Worm (Caenorhabditis elegans) whole organism, midembryonic: ENCODE results near the gene igdb-3.

Experiments used
- T22C8.4 ChIP-seq: fragments of 200-800 bp; sonication (Bioruptor generic); IDR thresholded peaks from 2 replicates; pipeline ENCODE4 v1.3.6; 2022; ENCODE audit warnings: missing genetic modification characterization, missing compliant biosample characterization
- cog-1 ChIP-seq: sonication (generic microtip); optimal IDR thresholded peaks from 2 replicates; lab custom pipeline; 2016; ENCODE audit warnings: missing genetic modification characterization, missing compliant biosample characterization
- flt-1 ChIP-seq: fragments of 200-800 bp; sonication (Bioruptor generic); IDR thresholded peaks from 2 replicates; pipeline ENCODE4 v1.3.6; 2022; ENCODE audit warnings: missing genetic modification characterization, missing compliant biosample characterization
- klf-2 ChIP-seq: fragments of 200-800 bp; sonication (Bioruptor generic); conservative IDR thresholded peaks from 2 replicates; pipeline ENCODE4 v1.3.6; 2022; ENCODE audit warnings: missing genetic modification reagents, missing genetic modification characterization, missing compliant biosample characterization
- med-1 ChIP-seq: sonication (generic microtip); optimal IDR thresholded peaks from 2 replicates; lab custom pipeline; 2017; ENCODE audit warnings: missing genetic modification characterization, mild to moderate bottlenecking, missing compliant biosample characterization, antibody characterized with exemption, missing genetic modification reagents; ENCODE audit not compliant: insufficient read depth
- ref-1 ChIP-seq: fragments of 200-800 bp; sonication (Bioruptor generic); conservative IDR thresholded peaks from 2 replicates; pipeline ENCODE4 v1.3.6; 2022; ENCODE audit warnings: missing genetic modification reagents, missing genetic modification characterization, missing compliant biosample characterization
- tab-1 ChIP-seq: fragments of 200-800 bp; sonication (Bioruptor generic); IDR thresholded peaks from 2 replicates; pipeline ENCODE4 v1.3.6; 2022; ENCODE audit warnings: missing genetic modification characterization, missing compliant biosample characterization
- ztf-23 ChIP-seq: fragments of 200-800 bp; sonication (Bioruptor generic); IDR thresholded peaks from 2 replicates; pipeline ENCODE4 v1.3.6; 2022; ENCODE audit warnings: missing genetic modification reagents, missing genetic modification characterization, missing compliant biosample characterization
- ztf-29 ChIP-seq: fragments of 200-800 bp; sonication (Bioruptor generic); IDR thresholded peaks from 2 replicates; pipeline ENCODE4 v1.3.6; 2022; ENCODE audit warnings: missing genetic modification reagents, missing genetic modification characterization, missing compliant biosample characterization

The igdb-3 gene

DNA sequence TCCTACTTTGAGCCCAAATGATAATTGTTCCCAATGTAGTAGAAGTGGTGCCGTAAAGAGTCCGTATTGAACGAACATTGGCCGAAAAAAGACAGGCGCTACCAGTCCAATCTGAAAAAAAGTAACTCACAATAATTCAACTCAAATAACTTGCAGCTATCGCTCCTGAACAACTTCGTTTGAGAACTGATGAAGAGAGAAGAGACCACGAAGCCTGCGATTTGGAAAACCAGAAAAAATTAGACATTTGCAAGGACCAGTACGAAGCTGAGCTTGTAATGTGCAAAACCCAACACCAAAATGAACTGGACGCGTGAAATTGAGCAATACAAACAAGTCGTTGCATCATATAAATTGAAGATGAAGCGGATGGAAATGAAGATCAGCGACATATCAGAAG, 10.8 kb upstream of the igdb-3 start, which contains the start of gene C03B1.1:
C03B1.1 (plus strand) TSS at position 301 of the 400 bp plus-strand sequence.
- TF ChIP-seq flt-1 (GFP tag; lab: Robert Waterston, UW), result no peak
- TF ChIP-seq klf-2 (GFP tag; lab: Robert Waterston, UW), result no peak
- TF ChIP-seq med-1 (GFP tag; lab: Kevin White, UChicago), result no peak
- no peak for TF ChIP-seq ztf-29
- no peak for TF ChIP-seq ztf-23 (GFP tag; lab: Robert Waterston, UW)
- no peak for TF ChIP-seq tab-1
- TF ChIP-seq T22C8.4 (GFP tag; lab: Robert Waterston, UW), result no peak
- TF ChIP-seq cog-1 (tag; lab: Kevin White, UChicago), result no peak
- TF ChIP-seq ref-1 (GFP tag; lab: Robert Waterston, UW), result no peak

ce11 chrX:6377634-6378288, 7.5 kb upstream of the igdb-3 start, which contains the start of gene lmp-1:
lmp-1 (minus strand) TSS chrX:6377684.
- TF ChIP-seq tab-1, result no peak
- no peak for TF ChIP-seq ref-1 (GFP tag; lab: Robert Waterston, UW)
- no peak for TF ChIP-seq T22C8.4 (GFP tag; lab: Robert Waterston, UW)
- TF ChIP-seq med-1 (GFP tag; lab: Kevin White, UChicago), result no peak
- TF ChIP-seq klf-2 (GFP tag; lab: Robert Waterston, UW), result no peak
- TF ChIP-seq ztf-29, result no peak
- no peak for TF ChIP-seq ztf-23 (GFP tag; lab: Robert Waterston, UW)
- TF ChIP-seq flt-1 (GFP tag; lab: Robert Waterston, UW), result no peak
- TF ChIP-seq cog-1 (tag; lab: Kevin White, UChicago), result no peak

ce11 chrX:6378363-6378762, 6.9 kb upstream of the igdb-3 start:
- TF ChIP-seq T22C8.4 (GFP tag; lab: Robert Waterston, UW) (no peak), ztf-23 (GFP tag; lab: Robert Waterston, UW) (0 out of 2 replicates have a peak, but pooled peaks have one; percentile 27), cog-1 (tag; lab: Kevin White, UChicago) (peak; percentile 67), flt-1 (GFP tag; lab: Robert Waterston, UW) (peak; percentile 75), klf-2 (GFP tag; lab: Robert Waterston, UW) (no peak), ref-1 (GFP tag; lab: Robert Waterston, UW) (no peak), med-1 (GFP tag; lab: Kevin White, UChicago) (no peak), ztf-29 (no peak), tab-1 (peak; percentile 37; the same call in 1 of the 2 replicates)

ce11 chrX:6382930-6383329, 2.4 kb upstream of the igdb-3 start:
- TF ChIP-seq tab-1, result no peak
- no peak for TF ChIP-seq ztf-29
- TF ChIP-seq med-1 (GFP tag; lab: Kevin White, UChicago), result no peak
- no peak for TF ChIP-seq ref-1 (GFP tag; lab: Robert Waterston, UW)
- TF ChIP-seq T22C8.4 (GFP tag; lab: Robert Waterston, UW), result no peak
- no peak for TF ChIP-seq ztf-23 (GFP tag; lab: Robert Waterston, UW)
- no peak for TF ChIP-seq flt-1 (GFP tag; lab: Robert Waterston, UW)
- no peak for TF ChIP-seq klf-2 (GFP tag; lab: Robert Waterston, UW)
- no peak for TF ChIP-seq cog-1 (tag; lab: Kevin White, UChicago)

DNA sequence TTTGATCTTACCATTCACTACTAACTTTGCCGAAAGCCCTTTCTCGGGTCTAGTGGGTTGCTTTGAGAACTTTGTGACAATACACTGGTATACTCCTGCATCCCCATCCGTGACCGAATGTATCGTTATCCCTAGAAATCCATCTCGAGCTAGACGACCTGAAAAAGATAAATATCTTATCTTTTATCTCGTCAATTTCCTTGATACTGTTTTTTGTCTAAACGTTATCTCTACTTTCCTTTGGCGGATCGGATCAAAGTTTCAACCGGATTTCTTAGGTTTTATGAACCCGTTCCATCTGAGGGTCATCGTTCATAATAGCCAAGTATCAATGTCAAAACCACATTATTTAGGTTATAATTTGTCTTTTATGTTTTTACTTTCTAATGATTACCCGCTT, 748 bp upstream of the igdb-3 start:
- TF ChIP-seq med-1 (GFP tag; lab: Kevin White, UChicago) (no peak), cog-1 (tag; lab: Kevin White, UChicago) (no peak), ref-1 (GFP tag; lab: Robert Waterston, UW) (no peak), flt-1 (GFP tag; lab: Robert Waterston, UW) (no peak), ztf-29 (no peak), tab-1 (no peak), klf-2 (GFP tag; lab: Robert Waterston, UW) (no peak), T22C8.4 (GFP tag; lab: Robert Waterston, UW) (no peak), ztf-23 (GFP tag; lab: Robert Waterston, UW) (no peak)

- TF ChIP-seq flt-1 (GFP tag; lab: Robert Waterston, UW) (no peak), klf-2 (GFP tag; lab: Robert Waterston, UW) (no peak), ref-1 (GFP tag; lab: Robert Waterston, UW) (no peak), med-1 (GFP tag; lab: Kevin White, UChicago) (no peak), cog-1 (tag; lab: Kevin White, UChicago) (no peak), T22C8.4 (GFP tag; lab: Robert Waterston, UW) (no peak), ztf-23 (GFP tag; lab: Robert Waterston, UW) (no peak), tab-1 (no peak), ztf-29 (no peak)
These were observed 3.4 kb downstream of the igdb-3 start for ce11 chrX:6388639-6389038.

- TF ChIP-seq ztf-29, result no peak
- TF ChIP-seq cog-1 (tag; lab: Kevin White, UChicago), result no peak
- no peak for TF ChIP-seq tab-1
- TF ChIP-seq flt-1 (GFP tag; lab: Robert Waterston, UW), result no peak
- no peak for TF ChIP-seq ref-1 (GFP tag; lab: Robert Waterston, UW)
- TF ChIP-seq klf-2 (GFP tag; lab: Robert Waterston, UW), result no peak
- TF ChIP-seq ztf-23 (GFP tag; lab: Robert Waterston, UW), result no peak
- TF ChIP-seq med-1 (GFP tag; lab: Kevin White, UChicago), result no peak
- no peak for TF ChIP-seq T22C8.4 (GFP tag; lab: Robert Waterston, UW)
These were observed 6.2 kb downstream of the igdb-3 start, which contains the start of gene igcm-2 for ce11 chrX:6391491-6391890. igcm-2 (minus strand) TSS chrX:6391591.

- no peak for TF ChIP-seq ref-1 (GFP tag; lab: Robert Waterston, UW)
- no peak for TF ChIP-seq T22C8.4 (GFP tag; lab: Robert Waterston, UW)
- TF ChIP-seq ztf-23 (GFP tag; lab: Robert Waterston, UW), result no peak
- no peak for TF ChIP-seq klf-2 (GFP tag; lab: Robert Waterston, UW)
- TF ChIP-seq med-1 (GFP tag; lab: Kevin White, UChicago), result no peak
These were observed 14.2 kb downstream of the igdb-3 start for ce11 chrX:6399450-6399849.

DNA sequence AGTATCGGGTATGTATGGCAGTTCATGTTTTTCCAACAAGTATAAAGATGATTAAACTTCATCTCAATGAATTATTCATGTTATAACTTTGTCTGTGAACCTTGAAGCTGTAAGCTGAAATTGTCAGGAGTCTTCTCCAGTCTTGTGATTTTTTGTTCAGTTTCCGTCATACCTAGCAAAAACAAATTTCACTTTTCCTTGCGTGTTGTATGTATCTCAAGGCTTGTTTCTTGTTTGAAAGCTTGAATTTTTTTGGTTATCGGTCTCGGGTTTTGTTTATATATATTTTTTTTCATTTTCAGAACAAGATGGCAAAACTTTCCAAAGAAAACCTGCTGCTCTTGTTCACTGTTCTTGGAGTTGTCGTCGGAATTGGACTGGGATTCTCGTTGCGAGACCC, 17.8 kb downstream of the igdb-3 start, which contains the start of gene glt-4:
glt-4 (plus strand) TSS at position 301 of the 400 bp plus-strand sequence.
- TF ChIP-seq T22C8.4 (GFP tag; lab: Robert Waterston, UW) (no peak), ztf-23 (GFP tag; lab: Robert Waterston, UW) (no peak), med-1 (GFP tag; lab: Kevin White, UChicago) (no peak), klf-2 (GFP tag; lab: Robert Waterston, UW) (no peak)
